Fruit fly (Drosophila melanogaster) Kc167 (cell line): ENCODE data around the gene Coq3.

Source experiments
- Myc ChIP-seq: fragments of >200 bp; optimal IDR thresholded peaks from 2 replicates; lab custom pipeline; 2017; ENCODE audit warnings: missing external identifiers
- Sin3A ChIP-seq: fragments of >200 bp; optimal IDR thresholded peaks from 2 replicates; lab custom pipeline; 2018; ENCODE audit warnings: missing external identifiers
- h ChIP-seq: fragments of >200 bp; optimal IDR thresholded peaks from 3 replicates; lab custom pipeline; 2018; ENCODE audit warnings: missing external identifiers
- insv ChIP-seq: fragments of >200 bp; optimal IDR thresholded peaks from 3 replicates; lab custom pipeline; 2018; ENCODE audit warnings: missing external identifiers
- psq ChIP-seq: fragments of >200 bp; optimal IDR thresholded peaks from 2 replicates; lab custom pipeline; 2017; ENCODE audit warnings: missing external identifiers
- ttk ChIP-seq: sonication (Bioruptor generic); optimal IDR thresholded peaks from 2 replicates; lab custom pipeline; 2017; ENCODE audit warnings: missing external identifiers

dm6 chr2L:21149053-21149452, 9.4 kb downstream of the Coq3 start:
- TF ChIP-seq insv (no peak), Sin3A (lab: Kevin White, UChicago) (no peak), h (lab: Kevin White, UChicago) (no peak), ttk (lab: Kevin White, UChicago) (no peak), psq (lab: Kevin White, UChicago) (no peak), Myc (lab: Kevin White, UChicago) (no peak)
